Worm (Caenorhabditis elegans) whole organism, L4 larva: Measurements from ENCODE around the gene K08D12.3.

Source experiments
- Y105C5A.15 ChIP-seq: fragments of 200-800 bp; sonication (Bioruptor generic); IDR thresholded peaks from 2 replicates; pipeline ENCODE4 v1.3.6; 2022; ENCODE audit warnings: missing genetic modification characterization, missing compliant biosample characterization
- Y48G9A.11 ChIP-seq: fragments of 200-800 bp; sonication (Bioruptor generic); IDR thresholded peaks from 2 replicates; pipeline ENCODE4 v1.3.6; 2022; ENCODE audit warnings: missing genetic modification reagents, missing genetic modification characterization, missing compliant biosample characterization
- ama-1 ChIP-seq: fragments of 150-350 bp; optimal IDR thresholded peaks from 2 replicates; lab custom pipeline; 2014; ENCODE audit warnings: inconsistent platforms, mixed read lengths
- daf-12 ChIP-seq: fragments of 150-350 bp; optimal IDR thresholded peaks from 2 replicates; lab custom pipeline; 2014; ENCODE audit warnings: missing biosample characterization, missing genetic modification reagents, missing genetic modification characterization
- lin-29 ChIP-seq: fragments of 200-800 bp; sonication (Bioruptor generic); IDR thresholded peaks from 2 replicates; pipeline ENCODE4 v1.3.6; 2022; ENCODE audit warnings: missing genetic modification reagents, missing genetic modification characterization, missing compliant biosample characterization
- lsy-2 ChIP-seq, 2 experiments: fragments of 150-350 bp in 1 of 2; sonication (generic microtip) in 1 of 2; optimal IDR thresholded peaks; 2 replicates each; lab custom pipeline; 2014 to 2017; ENCODE audit warnings: missing biosample characterization in 2 of 2, missing genetic modification characterization in 2 of 2
- unc-39 ChIP-seq: sonication (generic microtip); optimal IDR thresholded peaks from 2 replicates; lab custom pipeline; 2017; ENCODE audit warnings: missing biosample characterization, missing genetic modification characterization
- unc-62 ChIP-seq, 3 experiments: fragments of 150-350 bp in 1 of 3; sonication (generic microtip); optimal IDR thresholded peaks in 2 of 3; peaks in 1 of 3; 1 replicate in 1 of 3; 2 replicates in 2 of 3; lab custom pipeline; 2014 to 2017; ENCODE audit warnings: missing biosample characterization in 3 of 3, missing genetic modification characterization in 3 of 3, missing genetic modification reagents in 3 of 3, missing genotype in 1 of 3
- zfp-2 ChIP-seq: sonication (generic microtip); optimal IDR thresholded peaks from 2 replicates; lab custom pipeline; 2016; ENCODE audit warnings: mild to moderate bottlenecking, missing genetic modification characterization, missing compliant biosample characterization

DNA sequence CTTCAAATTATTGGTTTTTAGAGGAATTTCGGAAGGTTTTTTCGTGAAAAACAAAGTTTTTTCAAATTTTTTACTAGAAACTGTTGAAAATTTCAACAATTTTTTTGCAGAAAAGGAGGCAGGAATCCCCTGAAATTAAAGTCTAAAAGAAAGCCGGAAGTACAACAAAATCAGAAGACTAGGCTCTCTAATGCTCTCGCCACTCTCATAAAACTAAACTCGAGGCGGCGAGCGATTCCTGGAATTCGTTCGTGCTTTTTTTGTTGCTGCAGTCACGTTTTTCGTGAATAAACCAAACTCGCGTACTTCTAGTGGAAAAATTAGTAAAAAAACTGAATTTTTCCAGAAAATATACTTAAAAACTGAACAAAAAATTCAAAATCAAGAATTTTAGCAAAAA lies 28.8 kb downstream of the K08D12.3 start:
- TF ChIP-seq unc-62 (GFP tag; optimal IDR thresholded peaks at IDR 0.05 in 1 of 2; lab: Kevin White, UChicago) = no peak
- TF ChIP-seq unc-62 (tag; optimal IDR thresholded peaks at IDR 0.05; lab: Kevin White, UChicago) = no peak
- no peak for TF ChIP-seq daf-12 (tag; lab: Kevin White, UChicago)
- TF ChIP-seq zfp-2 (tag; lab: Kevin White, UChicago) = no peak
- TF ChIP-seq lin-29 (GFP tag; lab: Robert Waterston, UW) = no peak
- no peak for TF ChIP-seq Y48G9A.11 (GFP tag; lab: Robert Waterston, UW)
- TF ChIP-seq Y105C5A.15 (GFP tag; lab: Robert Waterston, UW) = no peak
- TF ChIP-seq lsy-2 (tag; optimal IDR thresholded peaks at IDR 0.05; lab: Kevin White, UChicago) = no peak
- TF ChIP-seq ama-1 (lab: Kevin White, UChicago) = no peak
- TF ChIP-seq unc-39 (tag; lab: Kevin White, UChicago) = no peak
